Worm (Caenorhabditis elegans): Measurements from ENCODE around the gene Y43F8B.20.
A peak's percentile ranks its signal among the peaks of the same experiment; 100 is the strongest.

Gene Y43F8B.20

ce11 chrV:19527565-19527964 lies 22.0 kb downstream of the Y43F8B.20 start (continued):
- no peak for TF ChIP-seq rec-8 (tag; optimal IDR thresholded peaks at IDR 0.05)
- TF ChIP-seq lin-40 (tag; optimal IDR thresholded peaks at IDR 0.05): peak; percentile 70
- TF ChIP-seq gei-17 (GFP tag; optimal IDR thresholded peaks at IDR 0.05): no peak
- peak; percentile 94 for TF ChIP-seq nhr-80 (tag; optimal IDR thresholded peaks at IDR 0.05)
- peak; percentile 74 to 81 for TF ChIP-seq let-607 (tag; optimal IDR thresholded peaks at IDR 0.05)
- peak; percentile 53 for TF ChIP-seq attf-5 (GFP tag; optimal IDR thresholded peaks at IDR 0.05)

ce11 chrV:19526197-19526596 lies 23.4 kb downstream of the Y43F8B.20 start:
- TF ChIP-seq Y79H2A.3 (GFP tag; conservative IDR thresholded peaks at IDR 0.05): no peak
- no peak for TF ChIP-seq pbrm-1 (GFP tag; IDR thresholded peaks at IDR 0.05)
- TF ChIP-seq F52B5.7 (tag; optimal IDR thresholded peaks at IDR 0.05): no peak
- no peak for TF ChIP-seq F57C9.4 (tag; optimal IDR thresholded peaks at IDR 0.05)
- TF ChIP-seq sdz-38 (tag; optimal IDR thresholded peaks at IDR 0.05): no peak
- no peak for TF ChIP-seq cebp-2 (GFP tag; IDR thresholded peaks at IDR 0.05)
- no peak for TF ChIP-seq cebp-1 (GFP tag; IDR thresholded peaks at IDR 0.05)
- no peak for TF ChIP-seq cebp-1 (tag; optimal IDR thresholded peaks at IDR 0.05)
- no peak for TF ChIP-seq sea-2 (GFP tag; IDR thresholded peaks at IDR 0.05)
- no peak for TF ChIP-seq ceh-91 (GFP tag; IDR thresholded peaks at IDR 0.05)
- no peak for TF ChIP-seq repo-1 (tag; optimal IDR thresholded peaks at IDR 0.05)
- no peak for TF ChIP-seq gei-17 (GFP tag; optimal IDR thresholded peaks at IDR 0.05)
- TF ChIP-seq xnd-1 (tag; optimal IDR thresholded peaks at IDR 0.05): no peak
- no peak for TF ChIP-seq mel-28 (tag; optimal IDR thresholded peaks at IDR 0.05; ENCODE audit: borderline replicate concordance)
- no peak for TF ChIP-seq T26A5.8 (tag; optimal IDR thresholded peaks at IDR 0.05)
- TF ChIP-seq tlf-1 (GFP tag; optimal IDR thresholded peaks at IDR 0.05): no peak
- no peak for TF ChIP-seq F39B2.1 (GFP tag; IDR thresholded peaks at IDR 0.05)
- TF ChIP-seq egrh-3 (GFP tag; IDR thresholded peaks at IDR 0.05): no peak

- TF ChIP-seq B0336.3 (GFP tag; IDR thresholded peaks at IDR 0.05) (0 out of 2 replicates have a peak, but pooled peaks have one; percentile 27), cebp-1 (GFP tag; IDR thresholded peaks at IDR 0.05) (no peak), cebp-1 (tag; optimal IDR thresholded peaks at IDR 0.05) (peak; percentile 31), somi-1 (GFP tag; optimal IDR thresholded peaks at IDR 0.05) (peak; percentile 59), nhr-80 (tag; optimal IDR thresholded peaks at IDR 0.05) (peak; percentile 32), let-607 (tag; optimal IDR thresholded peaks at IDR 0.05) (peak; percentile 31 to 45), fkh-3 (tag; optimal IDR thresholded peaks at IDR 0.05) (no peak), lsy-27 (tag; optimal IDR thresholded peaks at IDR 0.05; ENCODE audit: borderline replicate concordance, insufficient read depth) (no peak)
Observed at ce11 chrV:19524569-19524968, 25.0 kb downstream of the Y43F8B.20 start.

- TF ChIP-seq Y53G8AR.9 (GFP tag; conservative IDR thresholded peaks at IDR 0.05) (peak; percentile 38; the same call in 1 of the 2 replicates), zfh-2 (GFP tag; conservative IDR thresholded peaks at IDR 0.05) (peak; percentile 95), zim-3 (tag; optimal IDR thresholded peaks at IDR 0.05) (peak; percentile 70), let-526 (GFP tag; IDR thresholded peaks at IDR 0.05) (peak; percentile 41; the same call in 1 of the 2 replicates), madf-8 (GFP tag; conservative IDR thresholded peaks at IDR 0.05) (no peak), ccch-3 (GFP tag; optimal IDR thresholded peaks at IDR 0.05) (no peak), aptf-2 (GFP tag; conservative IDR thresholded peaks at IDR 0.05) (no peak), B0035.1 (tag; optimal IDR thresholded peaks at IDR 0.05) (no peak), snpc-3.4 (tag; optimal IDR thresholded peaks at IDR 0.05) (no peak), madf-10 (tag; optimal IDR thresholded peaks at IDR 0.05) (peak; percentile 56), repo-1 (tag; optimal IDR thresholded peaks at IDR 0.05) (peak; percentile 66), mcd-1 (GFP tag; IDR thresholded peaks at IDR 0.05) (peak; percentile 70; the same call in 1 of the 2 replicates), hlh-12 (tag; optimal IDR thresholded peaks at IDR 0.05) (no peak), nhr-120 (GFP tag; IDR thresholded peaks at IDR 0.05) (no peak), nfya-2 (GFP tag; IDR thresholded peaks at IDR 0.05) (no peak), somi-1 (GFP tag; optimal IDR thresholded peaks at IDR 0.05) (peak; percentile 93), tbx-9 (tag; optimal IDR thresholded peaks at IDR 0.05; ENCODE audit: borderline replicate concordance) (no peak), mxl-1 (tag; optimal IDR thresholded peaks at IDR 0.05) (no peak), bed-2 (GFP tag; IDR thresholded peaks at IDR 0.05) (no peak), Y79H2A.3 (GFP tag; conservative IDR thresholded peaks at IDR 0.05) (no peak), F39B2.1 (GFP tag; IDR thresholded peaks at IDR 0.05) (no peak)
Observed at ce11 chrV:19522551-19523137, 26.9 kb downstream of the Y43F8B.20 start.

All from whole organism, young adult.